Fruit fly (Drosophila melanogaster): Measurements from ENCODE around the gene Polr1C.

Gene Polr1C

dm6 chr2L:4995010-4995836, 26.4 kb downstream of the Polr1C start:
- TF ChIP-seq CG14655 (GFP tag; optimal IDR thresholded peaks at IDR 0.05) (no peak), fd96Ca (GFP tag; IDR thresholded peaks at IDR 0.05) (no peak), CG12605 (GFP tag; IDR thresholded peaks at IDR 0.05) (no peak), Ets98B (GFP tag; IDR thresholded peaks at IDR 0.05) (no peak), CG34367 (tag; optimal IDR thresholded peaks at IDR 0.05) (no peak), CG15710 (tag; optimal IDR thresholded peaks at IDR 0.05) (no peak), D1 (tag; optimal IDR thresholded peaks at IDR 0.05) (no peak), CG8159 (tag; optimal IDR thresholded peaks at IDR 0.05) (no peak), CG4496 (GFP tag; IDR thresholded peaks at IDR 0.05) (no peak), Snoo (tag; optimal IDR thresholded peaks at IDR 0.05) (no peak), rn (GFP tag; IDR thresholded peaks at IDR 0.05) (no peak), gl (tag; optimal IDR thresholded peaks at IDR 0.05) (no peak), EcR (GFP tag; optimal IDR thresholded peaks at IDR 0.05) (no peak), CG32121 (GFP tag; IDR thresholded peaks at IDR 0.05) (no peak), CG17806 (tag; optimal IDR thresholded peaks at IDR 0.05) (no peak), Pif1B (GFP tag; optimal IDR thresholded peaks at IDR 0.05) (no peak)

dm6 chr2L:4995837-4996136, 27.0 kb downstream of the Polr1C start:
- TF ChIP-seq D1 (tag; optimal IDR thresholded peaks at IDR 0.05) = no peak
- TF ChIP-seq Pif1A (GFP tag; optimal IDR thresholded peaks at IDR 0.05) = no peak
- TF ChIP-seq CG10348 (GFP tag; IDR thresholded peaks at IDR 0.05) = no peak
- no peak for TF ChIP-seq Snoo (tag; optimal IDR thresholded peaks at IDR 0.05)
- no peak for TF ChIP-seq CG14655 (GFP tag; optimal IDR thresholded peaks at IDR 0.05)

dm6 chr2L:4996283-4996922, 27.6 kb downstream of the Polr1C start:
- TF ChIP-seq CG13204 (GFP tag; optimal IDR thresholded peaks at IDR 0.05) = no peak
- no peak for TF ChIP-seq fd96Ca (GFP tag; IDR thresholded peaks at IDR 0.05)
- TF ChIP-seq CG15710 (tag; optimal IDR thresholded peaks at IDR 0.05) = no peak
- no peak for TF ChIP-seq CG8159 (tag; optimal IDR thresholded peaks at IDR 0.05)
- no peak for TF ChIP-seq Pif1B (GFP tag; optimal IDR thresholded peaks at IDR 0.05)
- TF ChIP-seq CG17806 (tag; optimal IDR thresholded peaks at IDR 0.05) = no peak
- no peak for TF ChIP-seq Ets98B (GFP tag; IDR thresholded peaks at IDR 0.05)
- no peak for TF ChIP-seq CG14655 (GFP tag; optimal IDR thresholded peaks at IDR 0.05)

- TF ChIP-seq CG15710 (tag; optimal IDR thresholded peaks at IDR 0.05) (peak; percentile 98), gl (tag; optimal IDR thresholded peaks at IDR 0.05) (peak; percentile 98), Pif1A (GFP tag; optimal IDR thresholded peaks at IDR 0.05) (peak; percentile 99), CG12605 (GFP tag; IDR thresholded peaks at IDR 0.05) (peak; percentile 99), CG8301 (tag; optimal IDR thresholded peaks at IDR 0.05) (peak; percentile 100), rn (GFP tag; IDR thresholded peaks at IDR 0.05) (peak; percentile 98), EcR (GFP tag; optimal IDR thresholded peaks at IDR 0.05) (peak; percentile 95), CG14655 (GFP tag; optimal IDR thresholded peaks at IDR 0.05) (peak; percentile 100), CG34367 (tag; optimal IDR thresholded peaks at IDR 0.05) (peak; percentile 99), CG13204 (GFP tag; optimal IDR thresholded peaks at IDR 0.05) (peak; percentile 96), CG17806 (tag; optimal IDR thresholded peaks at IDR 0.05) (peak; percentile 99), Ets98B (GFP tag; IDR thresholded peaks at IDR 0.05) (peak; percentile 100), CG10348 (GFP tag; IDR thresholded peaks at IDR 0.05) (peak; percentile 96), CG32121 (GFP tag; IDR thresholded peaks at IDR 0.05) (peak; percentile 99), CG8159 (tag; optimal IDR thresholded peaks at IDR 0.05) (peak; percentile 99), CG4496 (GFP tag; IDR thresholded peaks at IDR 0.05) (peak; percentile 100), Pif1B (GFP tag; optimal IDR thresholded peaks at IDR 0.05) (peak; percentile 99), Snoo (tag; optimal IDR thresholded peaks at IDR 0.05) (peak; percentile 99), CG9948 (tag; optimal IDR thresholded peaks at IDR 0.05) (peak; percentile 99), fd96Ca (GFP tag; IDR thresholded peaks at IDR 0.05) (peak; percentile 99), D1 (tag; optimal IDR thresholded peaks at IDR 0.05) (peak; percentile 94)
Measured at dm6 chr2L:4997401-4998259, 28.8 kb downstream of the Polr1C start.

- TF ChIP-seq CG15710 (tag; optimal IDR thresholded peaks at IDR 0.05) = no peak
- TF ChIP-seq Ets98B (GFP tag; IDR thresholded peaks at IDR 0.05) = no peak
- no peak for TF ChIP-seq CG14655 (GFP tag; optimal IDR thresholded peaks at IDR 0.05)
- no peak for TF ChIP-seq CG10348 (GFP tag; IDR thresholded peaks at IDR 0.05)
- TF ChIP-seq CG9948 (tag; optimal IDR thresholded peaks at IDR 0.05) = no peak
- no peak for TF ChIP-seq CG32121 (GFP tag; IDR thresholded peaks at IDR 0.05)
- no peak for TF ChIP-seq CG8301 (tag; optimal IDR thresholded peaks at IDR 0.05)
- TF ChIP-seq Pif1B (GFP tag; optimal IDR thresholded peaks at IDR 0.05) = no peak
- no peak for TF ChIP-seq CG34367 (tag; optimal IDR thresholded peaks at IDR 0.05)
- no peak for TF ChIP-seq fd96Ca (GFP tag; IDR thresholded peaks at IDR 0.05)
- no peak for TF ChIP-seq Pif1A (GFP tag; optimal IDR thresholded peaks at IDR 0.05)
- no peak for TF ChIP-seq CG13204 (GFP tag; optimal IDR thresholded peaks at IDR 0.05)
- TF ChIP-seq EcR (GFP tag; optimal IDR thresholded peaks at IDR 0.05) = no peak
- no peak for TF ChIP-seq CG17806 (tag; optimal IDR thresholded peaks at IDR 0.05)
- no peak for TF ChIP-seq CG8159 (tag; optimal IDR thresholded peaks at IDR 0.05)
- TF ChIP-seq Snoo (tag; optimal IDR thresholded peaks at IDR 0.05) = no peak
Measured at dm6 chr2L:4998260-4998560, 29.4 kb downstream of the Polr1C start.
